Worm (Caenorhabditis elegans): ENCODE data around the gene T04C12.33.

DNA sequence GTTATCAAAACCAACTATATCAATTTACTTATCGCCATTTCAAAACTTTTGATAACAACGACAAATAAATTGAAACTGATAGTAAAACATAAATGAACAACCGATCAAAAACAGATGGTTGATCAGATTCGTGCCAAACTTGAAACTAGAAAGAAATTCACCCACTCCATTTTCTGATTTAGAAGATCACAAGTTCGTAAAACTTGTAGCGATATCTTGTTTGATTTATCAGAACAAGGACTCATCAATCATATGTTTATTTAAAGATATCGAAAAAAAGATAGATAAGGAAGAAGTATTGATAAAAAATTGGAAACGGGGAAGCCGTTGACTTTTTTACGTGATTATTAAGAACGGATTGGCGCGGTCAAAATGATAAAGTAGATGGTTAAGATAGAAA, 35.1 kb downstream of the T04C12.33 start:
- no peak for TF ChIP-seq ceh-9 (tag; optimal IDR thresholded peaks at IDR 0.05)
- no peak for TF ChIP-seq lin-39 (tag; optimal IDR thresholded peaks at IDR 0.05)
- no peak for TF ChIP-seq ZK546.5 (tag; optimal IDR thresholded peaks at IDR 0.05)
- TF ChIP-seq snpc-4 (tag; optimal IDR thresholded peaks at IDR 0.05) = no peak
- TF ChIP-seq nhr-25 (tag; optimal IDR thresholded peaks at IDR 0.05) = no peak
- TF ChIP-seq elt-3 (tag; optimal IDR thresholded peaks at IDR 0.05) = no peak
- no peak for TF ChIP-seq sea-2 (GFP tag; optimal IDR thresholded peaks at IDR 0.05)
- TF ChIP-seq R02D3.7 (tag; optimal IDR thresholded peaks at IDR 0.05) = no peak
- TF ChIP-seq mdl-1 (tag; optimal IDR thresholded peaks at IDR 0.05) = no peak
- no peak for TF ChIP-seq aly-2 (tag; optimal IDR thresholded peaks at IDR 0.05)
- TF ChIP-seq ama-1 (optimal IDR thresholded peaks at IDR 0.05) = no peak
- TF ChIP-seq egl-27 (tag; optimal IDR thresholded peaks at IDR 0.05) = no peak
- TF ChIP-seq unc-62 (GFP tag; optimal IDR thresholded peaks at IDR 0.05) = no peak
- no peak for TF ChIP-seq nhr-76 (tag; optimal IDR thresholded peaks at IDR 0.05)

All from whole organism, L3 larva.